Fruit fly (Drosophila melanogaster): ENCODE measurements around the gene LSm-4.

The LSm-4 gene

dm6 chr2L:10396488-10396824, 8.5 kb downstream of the LSm-4 start, which contains the start of gene Cnot4:
Cnot4 (plus strand) TSS chr2L:10396716.
- TF ChIP-seq Mio (GFP tag; optimal IDR thresholded peaks at IDR 0.05) (no peak), Myc (optimal IDR thresholded peaks at IDR 0.05) (peak; percentile 53), woc (GFP tag; optimal IDR thresholded peaks at IDR 0.05) (peak; percentile 13)

dm6 chr2L:10395642-10396487, 9.1 kb downstream of the LSm-4 start, which contains the start of gene Mdh1:
Mdh1 (minus strand) TSS chr2L:10396332.
- no peak for TF ChIP-seq psq (GFP tag; optimal IDR thresholded peaks at IDR 0.05)
- TF ChIP-seq Hr83 (GFP tag; optimal IDR thresholded peaks at IDR 0.05; ENCODE audit: poor library complexity, severe bottlenecking), result no peak
- TF ChIP-seq CG9705 (GFP tag; optimal IDR thresholded peaks at IDR 0.05), result no peak
- TF ChIP-seq sv (GFP tag; optimal IDR thresholded peaks at IDR 0.05), result no peak
- TF ChIP-seq Jra (GFP tag; optimal IDR thresholded peaks at IDR 0.05), result no peak
- no peak for TF ChIP-seq usp (GFP tag; optimal IDR thresholded peaks at IDR 0.05)
- TF ChIP-seq Hr78 (GFP tag; optimal IDR thresholded peaks at IDR 0.05), result no peak
- TF ChIP-seq Sp1 (GFP tag; optimal IDR thresholded peaks at IDR 0.05), result no peak
- TF ChIP-seq dsf (GFP tag; optimal IDR thresholded peaks at IDR 0.05; ENCODE audit: borderline replicate concordance), result no peak
- no peak for TF ChIP-seq lola (GFP tag; optimal IDR thresholded peaks at IDR 0.05)
- no peak for TF ChIP-seq Vsx2 (GFP tag; optimal IDR thresholded peaks at IDR 0.05; ENCODE audit: partially characterized antibody)
- no peak for TF ChIP-seq br (GFP tag; optimal IDR thresholded peaks at IDR 0.05)
- TF ChIP-seq ey (GFP tag; optimal IDR thresholded peaks at IDR 0.05), result no peak
- TF ChIP-seq Abd-B (GFP tag; optimal IDR thresholded peaks at IDR 0.05), result no peak
- peak; percentile 6 for TF ChIP-seq woc (GFP tag; optimal IDR thresholded peaks at IDR 0.05)
- peak; percentile 10 for TF ChIP-seq Hnf4 (GFP tag; optimal IDR thresholded peaks at IDR 0.05)
- no peak for TF ChIP-seq dmrt93B (GFP tag; optimal IDR thresholded peaks at IDR 0.05)
- no peak for TF ChIP-seq GATAd (GFP tag; optimal IDR thresholded peaks at IDR 0.05)
- TF ChIP-seq CrebA (GFP tag; optimal IDR thresholded peaks at IDR 0.05; ENCODE audit: borderline replicate concordance), result no peak
- no peak for TF ChIP-seq Dfd (GFP tag; optimal IDR thresholded peaks at IDR 0.05)
- peak; percentile 37 for TF ChIP-seq sage (GFP tag; optimal IDR thresholded peaks at IDR 0.05)
- TF ChIP-seq CG32264 (GFP tag; optimal IDR thresholded peaks at IDR 0.05), result no peak
- TF ChIP-seq HLH106 (tag; optimal IDR thresholded peaks at IDR 0.05), result no peak
- TF ChIP-seq rgr (GFP tag; optimal IDR thresholded peaks at IDR 0.05), result peak; percentile 13
- TF ChIP-seq Myc (optimal IDR thresholded peaks at IDR 0.05), result no peak
- no peak for TF ChIP-seq tai (GFP tag; optimal IDR thresholded peaks at IDR 0.05)
- TF ChIP-seq Rel (GFP tag; optimal IDR thresholded peaks at IDR 0.05), result no peak
- no peak for TF ChIP-seq Rel (tag; optimal IDR thresholded peaks at IDR 0.05)
- no peak for TF ChIP-seq pan (optimal IDR thresholded peaks at IDR 0.05)
- TF ChIP-seq h (GFP tag; optimal IDR thresholded peaks at IDR 0.05), result no peak
- no peak for TF ChIP-seq N (GFP tag; optimal IDR thresholded peaks at IDR 0.05)
- no peak for TF ChIP-seq jim (GFP tag; optimal IDR thresholded peaks at IDR 0.05)
- peak; percentile 52 for TF ChIP-seq brk (GFP tag; optimal IDR thresholded peaks at IDR 0.05)
- TF ChIP-seq fru (GFP tag; optimal IDR thresholded peaks at IDR 0.05), result no peak
- no peak for TF ChIP-seq Mio (GFP tag; optimal IDR thresholded peaks at IDR 0.05)
- TF ChIP-seq OdsH (GFP tag; optimal IDR thresholded peaks at IDR 0.05), result peak; percentile 14
- peak in 1 of 2 experiments; percentile 11 for TF ChIP-seq dl (GFP tag; optimal IDR thresholded peaks at IDR 0.05; ENCODE audit: insufficient read depth in 1 of 2, partially characterized antibody in 2 of 2)
- TF ChIP-seq foxo (GFP tag; optimal IDR thresholded peaks at IDR 0.05), result no peak
- no peak for TF ChIP-seq Dif (GFP tag; optimal IDR thresholded peaks at IDR 0.05; ENCODE audit: partially characterized antibody)

- TF ChIP-seq CrebA (GFP tag; optimal IDR thresholded peaks at IDR 0.05; ENCODE audit: borderline replicate concordance), result no peak
- peak; percentile 31 for TF ChIP-seq tai (GFP tag; optimal IDR thresholded peaks at IDR 0.05)
Measured at dm6 chr2L:10395035-10395434, 10.0 kb downstream of the LSm-4 start.
